Worm (Caenorhabditis elegans) whole organism, young adult: ENCODE measurements around the gene srt-39.

Source experiments
- B0035.1 ChIP-seq: sonication (generic microtip); optimal IDR thresholded peaks from 2 replicates; lab custom pipeline; 2016; ENCODE audit warnings: missing genetic modification characterization, mild to moderate bottlenecking, missing compliant biosample characterization, missing genotype, missing genetic modification reagents
- C17E4.6 ChIP-seq: fragments of 200-800 bp; sonication (Bioruptor generic); IDR thresholded peaks from 2 replicates; pipeline ENCODE4 v1.3.6; 2022; ENCODE audit warnings: missing genetic modification reagents, missing genetic modification characterization, missing compliant biosample characterization
- F10E7.11 ChIP-seq: sonication (generic microtip); optimal IDR thresholded peaks from 2 replicates; lab custom pipeline; 2017; ENCODE audit warnings: mild to moderate bottlenecking, missing genetic modification characterization, moderate library complexity, missing compliant biosample characterization
- F52B5.7 ChIP-seq: sonication (generic microtip); optimal IDR thresholded peaks from 2 replicates; lab custom pipeline; 2016; ENCODE audit warnings: mild to moderate bottlenecking, missing genetic modification characterization, missing compliant biosample characterization
- K12H6.12 ChIP-seq: fragments of 200-800 bp; sonication (Bioruptor generic); optimal IDR thresholded peaks from 2 replicates; lab custom pipeline; 2018; ENCODE audit warnings: mild to moderate bottlenecking, missing genetic modification characterization, missing compliant biosample characterization
- T07F8.4 ChIP-seq: sonication (generic microtip); optimal IDR thresholded peaks from 2 replicates; lab custom pipeline; 2016; ENCODE audit warnings: mild to moderate bottlenecking, missing genetic modification characterization, moderate library complexity, missing compliant biosample characterization
- Y53F4B.3 ChIP-seq: fragments of 200-800 bp; sonication (Bioruptor generic); IDR thresholded peaks from 2 replicates; pipeline ENCODE4 v1.3.6; 2022; ENCODE audit warnings: missing genetic modification reagents, missing genetic modification characterization, missing compliant biosample characterization
- Y56A3A.18 ChIP-seq: fragments of 200-800 bp; sonication (Bioruptor generic); IDR thresholded peaks from 2 replicates; pipeline ENCODE4 v1.3.6; 2022; ENCODE audit warnings: missing genetic modification reagents, missing genetic modification characterization, missing compliant biosample characterization
- Y67H2A.10 ChIP-seq: fragments of 200-800 bp; sonication (Bioruptor generic); conservative IDR thresholded peaks from 2 replicates; pipeline ENCODE4 v1.3.6; 2022; ENCODE audit warnings: missing genetic modification reagents, missing genetic modification characterization, missing compliant biosample characterization
- Y79H2A.3 ChIP-seq: fragments of 200-800 bp; sonication (Bioruptor generic); conservative IDR thresholded peaks from 2 replicates; pipeline ENCODE4 v1.3.6; 2022; ENCODE audit warnings: missing genetic modification reagents, missing genetic modification characterization, missing compliant biosample characterization
- Y95B8A.8 ChIP-seq: fragments of 200-800 bp; sonication (Bioruptor generic); IDR thresholded peaks from 2 replicates; pipeline ENCODE4 v1.3.6; 2022; ENCODE audit warnings: missing genetic modification reagents, missing genetic modification characterization, missing compliant biosample characterization
- ZK185.1 ChIP-seq: sonication (generic microtip); optimal IDR thresholded peaks from 2 replicates; lab custom pipeline; 2016; ENCODE audit warnings: mild to moderate bottlenecking, missing genetic modification characterization, missing compliant biosample characterization; ENCODE audit not compliant: poor library complexity, severe bottlenecking
- attf-3 ChIP-seq: fragments of 200-800 bp; sonication (Bioruptor generic); conservative IDR thresholded peaks from 2 replicates; pipeline ENCODE4 v1.3.6; 2022; ENCODE audit warnings: missing genetic modification reagents, missing genetic modification characterization, missing compliant biosample characterization
- attf-6 ChIP-seq: fragments of 200-800 bp; sonication (Bioruptor generic); IDR thresholded peaks from 2 replicates; pipeline ENCODE4 v1.3.6; 2022; ENCODE audit warnings: missing genetic modification reagents, missing genetic modification characterization, missing compliant biosample characterization
- bed-1 ChIP-seq: fragments of 200-800 bp; sonication (Bioruptor generic); IDR thresholded peaks from 2 replicates; pipeline ENCODE4 v1.3.6; 2022; ENCODE audit warnings: missing genetic modification reagents, missing genetic modification characterization, missing compliant biosample characterization
- bed-2 ChIP-seq: fragments of 200-800 bp; sonication (Bioruptor generic); IDR thresholded peaks from 2 replicates; pipeline ENCODE4 v1.3.6; 2022; ENCODE audit warnings: missing genetic modification reagents, missing genetic modification characterization, missing compliant biosample characterization
- ccch-3 ChIP-seq: fragments of 200-800 bp; sonication (Bioruptor generic); optimal IDR thresholded peaks from 2 replicates; lab custom pipeline; 2018; ENCODE audit warnings: mild to moderate bottlenecking, missing genetic modification characterization, missing compliant biosample characterization
- cebp-1 ChIP-seq, 2 experiments: fragments of 200-800 bp in 1 of 2; sonication (Bioruptor generic) in 1 of 2; sonication (generic microtip) in 1 of 2; IDR thresholded peaks in 1 of 2; optimal IDR thresholded peaks in 1 of 2; 2 replicates each; pipeline versions ENCODE4 v1.3.6 to Lab custom; 2017 to 2022; ENCODE audit warnings: missing compliant biosample characterization in 2 of 2, missing genetic modification characterization in 2 of 2, mild to moderate bottlenecking in 1 of 2, missing genetic modification reagents in 1 of 2, moderate library complexity in 1 of 2
- ceh-27 ChIP-seq: fragments of 200-800 bp; sonication (Bioruptor generic); optimal IDR thresholded peaks from 2 replicates; lab custom pipeline; 2018; ENCODE audit warnings: mild to moderate bottlenecking, missing genetic modification characterization, moderate library complexity, missing compliant biosample characterization
- ceh-91 ChIP-seq: fragments of 200-800 bp; sonication (Bioruptor generic); IDR thresholded peaks from 2 replicates; pipeline ENCODE4 v1.3.6; 2022; ENCODE audit warnings: missing genetic modification reagents, missing genetic modification characterization, missing compliant biosample characterization
- chd-7 ChIP-seq: sonication (generic microtip); optimal IDR thresholded peaks from 2 replicates; lab custom pipeline; 2016; ENCODE audit warnings: mild to moderate bottlenecking, missing genetic modification characterization, moderate library complexity, missing compliant biosample characterization
- dpl-1 ChIP-seq: fragments of 150-350 bp; optimal IDR thresholded peaks from 2 replicates; lab custom pipeline; 2014; ENCODE audit warnings: missing biosample characterization, missing genetic modification reagents, missing genetic modification characterization
- ekl-4 ChIP-seq: fragments of 200-800 bp; sonication (Bioruptor generic); IDR thresholded peaks from 2 replicates; pipeline ENCODE4 v1.3.6; 2022; ENCODE audit warnings: missing genetic modification reagents, missing genetic modification characterization, missing compliant biosample characterization
- ets-4 ChIP-seq: fragments of 200-800 bp; sonication (Bioruptor generic); optimal IDR thresholded peaks from 2 replicates; lab custom pipeline; 2018; ENCODE audit warnings: mild to moderate bottlenecking, missing genetic modification characterization, missing compliant biosample characterization
- fkh-3 ChIP-seq: sonication (generic microtip); optimal IDR thresholded peaks from 2 replicates; lab custom pipeline; 2016; ENCODE audit warnings: mild to moderate bottlenecking, missing genetic modification characterization, missing compliant biosample characterization
- him-1 ChIP-seq: sonication (generic microtip); optimal IDR thresholded peaks from 2 replicates; lab custom pipeline; 2016; ENCODE audit warnings: missing genotype, missing genetic modification reagents, missing genetic modification characterization, missing compliant biosample characterization
- hmg-1.2 ChIP-seq: fragments of 200-800 bp; sonication (Bioruptor generic); IDR thresholded peaks from 2 replicates; pipeline ENCODE4 v1.3.6; 2022; ENCODE audit warnings: missing genetic modification reagents, missing genetic modification characterization, missing compliant biosample characterization
- lag-1 ChIP-seq: fragments of 200-800 bp; sonication (Bioruptor generic); IDR thresholded peaks from 2 replicates; pipeline ENCODE4 v1.3.6; 2022; ENCODE audit warnings: missing genetic modification reagents, missing genetic modification characterization, missing compliant biosample characterization
- let-526 ChIP-seq: fragments of 200-800 bp; sonication (Bioruptor generic); IDR thresholded peaks from 2 replicates; pipeline ENCODE4 v1.3.6; 2022; ENCODE audit warnings: missing genetic modification reagents, missing genetic modification characterization, missing compliant biosample characterization
- lin-54 ChIP-seq: fragments of 200-800 bp; sonication (Bioruptor generic); optimal IDR thresholded peaks from 2 replicates; lab custom pipeline; 2018; ENCODE audit warnings: mild to moderate bottlenecking, missing genetic modification characterization, missing compliant biosample characterization
- nfya-1 ChIP-seq: sonication (generic microtip); optimal IDR thresholded peaks from 2 replicates; lab custom pipeline; 2017; ENCODE audit warnings: antibody characterized with exemption, missing compliant biosample characterization, missing genetic modification characterization, borderline replicate concordance; ENCODE audit not compliant: insufficient read depth
- nfyb-1 ChIP-seq: fragments of 200-800 bp; sonication (Bioruptor generic); IDR thresholded peaks from 2 replicates; pipeline ENCODE4 v1.3.6; 2022; ENCODE audit warnings: missing genetic modification reagents, missing genetic modification characterization, missing compliant biosample characterization
- repo-1 ChIP-seq: sonication (generic microtip); optimal IDR thresholded peaks from 2 replicates; lab custom pipeline; 2017; ENCODE audit warnings: mild to moderate bottlenecking, missing genetic modification characterization, missing compliant biosample characterization
- sdz-38 ChIP-seq: sonication (generic microtip); optimal IDR thresholded peaks from 2 replicates; lab custom pipeline; 2016; ENCODE audit warnings: missing genotype, missing genetic modification characterization, missing compliant biosample characterization
- sea-2 ChIP-seq: fragments of 200-800 bp; sonication (Bioruptor generic); IDR thresholded peaks from 2 replicates; pipeline ENCODE4 v1.3.6; 2022; ENCODE audit warnings: missing genetic modification characterization, missing compliant biosample characterization
- snpc-4 ChIP-seq, 5 experiments: fragments of 150-350 bp in 1 of 5; sonication (generic microtip) in 4 of 5; optimal IDR thresholded peaks; 2 replicates each; lab custom pipeline; 2014 to 2018; ENCODE audit warnings: missing genetic modification characterization in 5 of 5, missing biosample characterization in 3 of 5, antibody characterized with exemption in 2 of 5, mild to moderate bottlenecking in 2 of 5, missing compliant biosample characterization in 2 of 5, missing genotype in 2 of 5, moderate library complexity in 2 of 5, missing genetic modification reagents in 1 of 5
- unc-62 ChIP-seq: fragments of 150-350 bp; optimal IDR thresholded peaks from 2 replicates; lab custom pipeline; 2014; ENCODE audit warnings: missing biosample characterization, missing genetic modification reagents, missing genetic modification characterization
- zfh-2 ChIP-seq: fragments of 200-800 bp; sonication (Bioruptor generic); conservative IDR thresholded peaks from 2 replicates; pipeline ENCODE4 v1.3.6; 2022; ENCODE audit warnings: missing genetic modification reagents, missing genetic modification characterization, missing compliant biosample characterization
- ztf-18 ChIP-seq: sonication (generic microtip); optimal IDR thresholded peaks from 2 replicates; lab custom pipeline; 2016; ENCODE audit warnings: missing genotype, mild to moderate bottlenecking, missing genetic modification characterization, missing compliant biosample characterization
- ztf-6 ChIP-seq: fragments of 200-800 bp; sonication (Bioruptor generic); IDR thresholded peaks from 2 replicates; pipeline ENCODE4 v1.3.6; 2022; ENCODE audit warnings: missing genetic modification reagents, missing genetic modification characterization, missing compliant biosample characterization

Gene srt-39

ce11 chrV:12497725-12498263 lies 13.1 kb downstream of the srt-39 start, which contains the start of the genes W04D2.4 and rbm-25 (continued):
- no peak for TF ChIP-seq cebp-1 (GFP tag; IDR thresholded peaks at IDR 0.05; lab: Robert Waterston, UW)
- TF ChIP-seq cebp-1 (tag; optimal IDR thresholded peaks at IDR 0.05; lab: Kevin White, UChicago) = peak; percentile 67
- no peak for TF ChIP-seq him-1 (tag; lab: Kevin White, UChicago)
- TF ChIP-seq zfh-2 = no peak
- TF ChIP-seq let-526 (GFP tag; lab: Robert Waterston, UW) = no peak
- TF ChIP-seq lag-1 (GFP tag; lab: Robert Waterston, UW) = no peak
- TF ChIP-seq K12H6.12 (tag; lab: Kevin White, UChicago) = no peak
- TF ChIP-seq attf-6 = no peak
- TF ChIP-seq nfya-1 (tag; lab: Kevin White, UChicago) = no peak
- peak; percentile 94 for TF ChIP-seq ztf-18 (tag; lab: Kevin White, UChicago)
- TF ChIP-seq repo-1 (tag; lab: Kevin White, UChicago) = no peak
- TF ChIP-seq F52B5.7 (tag; lab: Kevin White, UChicago) = no peak
- TF ChIP-seq unc-62 = no peak
- no peak for TF ChIP-seq ztf-6 (GFP tag; lab: Robert Waterston, UW)
- TF ChIP-seq bed-2 (GFP tag; lab: Robert Waterston, UW) = no peak
- no peak for TF ChIP-seq dpl-1 (GFP tag; lab: Kevin White, UChicago)
- peak; percentile 55 for TF ChIP-seq attf-3
- no peak for TF ChIP-seq F10E7.11 (tag; lab: Kevin White, UChicago)
- TF ChIP-seq sdz-38 (tag; lab: Kevin White, UChicago) = no peak
- no peak for TF ChIP-seq B0035.1
- no peak for TF ChIP-seq ceh-27 (GFP tag; lab: Kevin White, UChicago)
- TF ChIP-seq nfyb-1 (GFP tag; lab: Robert Waterston, UW) = no peak
- TF ChIP-seq snpc-4 (GFP tag; optimal IDR thresholded peaks at IDR 0.05; lab: Kevin White, UChicago) = peak; percentile 1
- peak in 3 of 4 experiments; percentile 80 to 81 (median 80) for TF ChIP-seq snpc-4 (tag; optimal IDR thresholded peaks at IDR 0.05; lab: Kevin White, UChicago)
- no peak for TF ChIP-seq Y56A3A.18 (GFP tag; lab: Robert Waterston, UW)
- peak; percentile 42 for TF ChIP-seq ZK185.1 (tag; lab: Kevin White, UChicago)
- no peak for TF ChIP-seq Y67H2A.10 (GFP tag; lab: Robert Waterston, UW)
- no peak for TF ChIP-seq fkh-3 (tag; lab: Kevin White, UChicago)
- no peak for TF ChIP-seq Y79H2A.3 (GFP tag; lab: Robert Waterston, UW)
- no peak for TF ChIP-seq Y53F4B.3 (GFP tag; lab: Robert Waterston, UW)
- no peak for TF ChIP-seq sea-2 (GFP tag; lab: Robert Waterston, UW)
- TF ChIP-seq, all 124 proteins: peak for 19

ce11 chrV:12503494-12503893 lies 18.8 kb downstream of the srt-39 start, which contains the start of gene T28H10.1:
TSS of gene T28H10.1 (plus strand) at chrV:12503794.
- TF ChIP-seq ccch-3 (GFP tag; lab: Kevin White, UChicago) = no peak
- no peak for TF ChIP-seq hmg-1.2
- no peak for TF ChIP-seq ets-4 (GFP tag; lab: Kevin White, UChicago)
- no peak for TF ChIP-seq Y95B8A.8 (GFP tag; lab: Robert Waterston, UW)
- TF ChIP-seq ekl-4 (GFP tag; lab: Robert Waterston, UW) = no peak
- no peak for TF ChIP-seq ceh-91 (GFP tag; lab: Robert Waterston, UW)
- TF ChIP-seq dpl-1 (GFP tag; lab: Kevin White, UChicago) = no peak
- TF ChIP-seq bed-1 = no peak
- no peak for TF ChIP-seq T07F8.4 (tag; lab: Kevin White, UChicago)
- TF ChIP-seq lin-54 (GFP tag; lab: Kevin White, UChicago) = no peak
- TF ChIP-seq chd-7 (tag; lab: Kevin White, UChicago) = no peak
- no peak for TF ChIP-seq C17E4.6 (GFP tag; lab: Robert Waterston, UW)
- TF ChIP-seq, all 124 proteins: peak for 0
